Fruit fly (Drosophila melanogaster): ENCODE results near the gene Pfdn1.

Pfdn1 gene

DNA sequence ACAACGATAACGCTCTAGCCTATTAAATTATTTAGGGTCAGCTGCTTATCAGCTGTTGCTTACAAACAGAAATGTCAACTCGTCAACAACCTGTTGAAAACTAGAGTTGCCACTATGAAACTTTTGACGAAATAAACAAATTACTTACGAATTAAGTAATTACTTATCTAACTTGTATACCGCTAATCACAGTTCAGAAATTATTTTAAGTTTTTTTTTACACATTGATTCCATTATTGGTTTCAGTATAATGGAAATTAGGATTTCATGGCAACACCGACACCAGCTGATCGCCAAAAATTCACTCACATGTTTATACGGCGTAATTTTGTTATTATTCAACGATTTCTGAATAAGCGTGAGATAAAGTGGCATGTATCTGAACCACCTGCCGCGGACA, 31.0 kb upstream of the Pfdn1 start, which contains the start of the genes CG9117 and CG31643 (continued):
- TF ChIP-seq trem (tag; optimal IDR thresholded peaks at IDR 0.05) (peak; percentile 99), klu (GFP tag; IDR thresholded peaks at IDR 0.05) (no peak), CG13287 (GFP tag; IDR thresholded peaks at IDR 0.05; ENCODE audit: partially characterized antibody) (peak; percentile 62), CG7928 (GFP tag; optimal IDR thresholded peaks at IDR 0.05) (peak; percentile 23), bab2 (GFP tag; optimal IDR thresholded peaks at IDR 0.05) (peak; percentile 57), CG14441 (GFP tag; IDR thresholded peaks at IDR 0.05) (peak; percentile 29; the same call in 1 of the 2 replicates), CG6254 (GFP tag; optimal IDR thresholded peaks at IDR 0.05) (no peak), CG2120 (GFP tag; optimal IDR thresholded peaks at IDR 0.05) (peak; percentile 85), tgo (GFP tag; IDR thresholded peaks at IDR 0.05) (peak; percentile 43; the same call in 2 of the 3 replicates), Chrac-16 (GFP tag; optimal IDR thresholded peaks at IDR 0.05) (peak; percentile 31), CG10209 (GFP tag; optimal IDR thresholded peaks at IDR 0.05) (peak; percentile 20), CG2678 (tag; optimal IDR thresholded peaks at IDR 0.05) (no peak), Med (GFP tag) (peak; percentile 91), grau (tag; optimal IDR thresholded peaks at IDR 0.05) (peak; percentile 56), unpg (GFP tag; optimal IDR thresholded peaks at IDR 0.05) (no peak), CG6791 (GFP tag; IDR thresholded peaks at IDR 0.05; ENCODE audit: partially characterized antibody) (no peak), Nf-YC (tag; optimal IDR thresholded peaks at IDR 0.05) (no peak), H15 (GFP tag; IDR thresholded peaks at IDR 0.05) (no peak), CG17328 (GFP tag; IDR thresholded peaks at IDR 0.05) (peak; percentile 31; the same call in 1 of the 2 replicates), phol (tag; optimal IDR thresholded peaks at IDR 0.05) (peak; percentile 69), Abd-B (GFP tag; optimal IDR thresholded peaks at IDR 0.05) (no peak), YL-1 (GFP tag; optimal IDR thresholded peaks at IDR 0.05) (peak; percentile 26), Myb (GFP tag; optimal IDR thresholded peaks at IDR 0.05) (peak; percentile 42), br (optimal IDR thresholded peaks at IDR 0.05) (no peak), Mad (GFP tag; optimal IDR thresholded peaks at IDR 0.05) (peak; percentile 27), Aef1 (GFP tag; IDR thresholded peaks at IDR 0.05) (no peak), CG4730 (GFP tag; IDR thresholded peaks at IDR 0.05) (no peak), CG4404 (GFP tag; IDR thresholded peaks at IDR 0.05) (no peak), CG18764 (GFP tag; optimal IDR thresholded peaks at IDR 0.05) (peak; percentile 41), C15 (GFP tag; IDR thresholded peaks at IDR 0.05) (no peak), CG2202 (tag; optimal IDR thresholded peaks at IDR 0.05) (no peak), Hr3 (GFP tag; optimal IDR thresholded peaks at IDR 0.05) (peak; percentile 23), Dll (GFP tag; IDR thresholded peaks at IDR 0.05; ENCODE audit: partially characterized antibody) (peak; percentile 53; the same call in 1 of the 4 replicates), Trl (optimal IDR thresholded peaks at IDR 0.05) (no peak), Trl (GFP tag; optimal IDR thresholded peaks at IDR 0.05) (peak; percentile 46), Usf (GFP tag; optimal IDR thresholded peaks at IDR 0.05) (no peak), CG7786 (GFP tag; optimal IDR thresholded peaks at IDR 0.05) (peak; percentile 55), CG10565 (GFP tag; optimal IDR thresholded peaks at IDR 0.05) (no peak), vnd (GFP tag; IDR thresholded peaks at IDR 0.05; ENCODE audit: partially characterized antibody) (no peak), CG2712 (tag; optimal IDR thresholded peaks at IDR 0.05) (peak; percentile 57), exex (tag; optimal IDR thresholded peaks at IDR 0.05) (peak; percentile 60), CG4820 (GFP tag; optimal IDR thresholded peaks at IDR 0.05) (peak; percentile 49), Ssrp (tag; optimal IDR thresholded peaks at IDR 0.05) (peak; percentile 4), Sox100B (GFP tag; optimal IDR thresholded peaks at IDR 0.05) (no peak), sens (GFP tag) (peak; percentile 97), Drgx (GFP tag; IDR thresholded peaks at IDR 0.05) (0 out of 2 replicates have a peak, but pooled peaks have one; percentile 21), HHEX (GFP tag; optimal IDR thresholded peaks at IDR 0.05) (no peak), eyg (GFP tag; optimal IDR thresholded peaks at IDR 0.05) (peak; percentile 42)

Data from whole organism, embryonic.